Fruit fly (Drosophila melanogaster) whole organism, embryonic: ENCODE measurements around the gene Cpr62Ba.

Experiments
- CG1024 ChIP-seq: fragments of 200-800 bp; sonication (Bioruptor generic); IDR thresholded peaks from 2 replicates; pipeline ENCODE4 v1.3.6; 2022; ENCODE audit warnings: missing biosample characterization, missing genetic modification characterization
- CG11456 ChIP-seq: fragments of 200-800 bp; sonication (Bioruptor generic); IDR thresholded peaks from 3 replicates; pipeline ENCODE4 v1.3.6; 2022; ENCODE audit warnings: missing biosample characterization, missing genetic modification characterization
- CG12744 ChIP-seq: fragments of 200-800 bp; sonication (Bioruptor generic); optimal IDR thresholded peaks from 2 replicates; lab custom pipeline; 2016; ENCODE audit warnings: missing biosample characterization, missing genetic modification characterization
- CG14441 ChIP-seq: fragments of 200-800 bp; sonication (Bioruptor generic); IDR thresholded peaks from 2 replicates; pipeline ENCODE4 v1.3.6; 2022; ENCODE audit warnings: missing biosample characterization, missing genetic modification characterization
- CG17186 ChIP-seq: fragments of 200-800 bp; sonication (Bioruptor generic); optimal IDR thresholded peaks from 3 replicates; lab custom pipeline; 2017; ENCODE audit warnings: missing biosample characterization, missing genetic modification reagents, missing genetic modification characterization
- CG1792 ChIP-seq: fragments of 200-800 bp; sonication (Bioruptor generic); optimal IDR thresholded peaks from 2 replicates; lab custom pipeline; 2016; ENCODE audit warnings: missing biosample characterization, missing genetic modification characterization
- CG2199 ChIP-seq: fragments of 200-800 bp; sonication (Bioruptor generic); IDR thresholded peaks from 3 replicates; pipeline ENCODE4 v1.3.6; 2022; ENCODE audit warnings: missing biosample characterization, missing genetic modification characterization
- CG32532 ChIP-seq: fragments of 200-800 bp; sonication (Bioruptor generic); IDR thresholded peaks from 2 replicates; pipeline ENCODE4 v1.3.6; 2022; ENCODE audit warnings: missing biosample characterization, missing genetic modification characterization
- CG3407 ChIP-seq: fragments of 200-800 bp; sonication (Bioruptor generic); optimal IDR thresholded peaks from 2 replicates; lab custom pipeline; 2018; ENCODE audit warnings: missing biosample characterization, mild to moderate bottlenecking, missing genetic modification characterization
- CG3838 ChIP-seq: fragments of 200-800 bp; sonication (Bioruptor generic); optimal IDR thresholded peaks from 3 replicates; lab custom pipeline; 2016; ENCODE audit warnings: missing biosample characterization, missing genetic modification characterization
- CG4424 ChIP-seq: fragments of 200-800 bp; sonication (Bioruptor generic); optimal IDR thresholded peaks from 3 replicates; lab custom pipeline; 2016; ENCODE audit warnings: missing biosample characterization, missing genetic modification characterization
- CG6254 ChIP-seq: fragments of 200-800 bp; sonication (Bioruptor generic); optimal IDR thresholded peaks from 3 replicates; lab custom pipeline; 2017; ENCODE audit warnings: mild to moderate bottlenecking, missing biosample characterization, missing genetic modification reagents, missing genetic modification characterization
- CG7987 ChIP-seq: fragments of 200-800 bp; sonication (Bioruptor generic); optimal IDR thresholded peaks from 2 replicates; lab custom pipeline; 2018; ENCODE audit warnings: missing biosample characterization, mild to moderate bottlenecking, missing genetic modification characterization, moderate library complexity
- CG8281 ChIP-seq: fragments of 200-800 bp; sonication (Bioruptor generic); optimal IDR thresholded peaks from 2 replicates; lab custom pipeline; 2018; ENCODE audit warnings: missing biosample characterization, mild to moderate bottlenecking, missing genetic modification characterization, moderate library complexity
- CG8944 ChIP-seq: fragments of 200-800 bp; sonication (Bioruptor generic); optimal IDR thresholded peaks from 3 replicates; lab custom pipeline; 2016; ENCODE audit warnings: missing biosample characterization, missing genetic modification characterization
- CG9727 ChIP-seq: fragments of 200-800 bp; sonication (Bioruptor generic); optimal IDR thresholded peaks from 3 replicates; lab custom pipeline; 2017; ENCODE audit warnings: missing biosample characterization, mild to moderate bottlenecking, missing genetic modification characterization
- E2f1 ChIP-seq: fragments of 200-800 bp; sonication (Bioruptor generic); IDR thresholded peaks from 2 replicates; pipeline ENCODE4 v1.3.6; 2022; ENCODE audit warnings: missing biosample characterization, missing genetic modification characterization
- ERR ChIP-seq: fragments of 200-800 bp; sonication (Bioruptor generic); optimal IDR thresholded peaks from 2 replicates; lab custom pipeline; 2016; ENCODE audit warnings: missing biosample characterization, missing genetic modification characterization
- H2.0 ChIP-seq: fragments of 200-800 bp; sonication (Bioruptor generic); IDR thresholded peaks from 2 replicates; pipeline ENCODE4 v1.3.6; 2022; ENCODE audit warnings: missing biosample characterization, missing genetic modification characterization
- HmgZ ChIP-seq: fragments of 200-800 bp; sonication (Bioruptor generic); optimal IDR thresholded peaks from 2 replicates; lab custom pipeline; 2018; ENCODE audit warnings: missing biosample characterization, mild to moderate bottlenecking, missing genetic modification characterization
- Hsf ChIP-seq: fragments of 200-800 bp; sonication (Bioruptor generic); optimal IDR thresholded peaks from 3 replicates; lab custom pipeline; 2016; ENCODE audit warnings: missing biosample characterization, missing genetic modification characterization
- Lim3 ChIP-seq: fragments of 200-800 bp; sonication (Bioruptor generic); IDR thresholded peaks from 2 replicates; pipeline ENCODE4 v1.3.6; 2022; ENCODE audit warnings: missing biosample characterization, missing genetic modification characterization
- Lpt ChIP-seq: fragments of >200 bp; optimal IDR thresholded peaks from 2 replicates; lab custom pipeline; 2018; ENCODE audit warnings: missing biosample characterization, missing genetic modification characterization
- MTF-1 ChIP-seq: fragments of 200-800 bp; sonication (Bioruptor generic); optimal IDR thresholded peaks from 2 replicates; lab custom pipeline; 2018; ENCODE audit warnings: missing biosample characterization, mild to moderate bottlenecking, missing genetic modification characterization, borderline replicate concordance
- Med ChIP-seq: fragments of 200-800 bp; sonication (Bioruptor generic); peaks from one replicate; lab custom pipeline; 2016; ENCODE audit warnings: missing biosample characterization, missing genetic modification characterization, mild to moderate bottlenecking, inconsistent platforms, moderate library complexity
- Opbp ChIP-seq: fragments of 200-800 bp; sonication (Bioruptor generic); IDR thresholded peaks from 3 replicates; pipeline ENCODE4 v1.3.6; 2022; ENCODE audit warnings: missing biosample characterization, missing genetic modification characterization; ENCODE audit not compliant: partially characterized antibody
- Rx ChIP-seq: fragments of 200-800 bp; sonication (Bioruptor generic); IDR thresholded peaks from 2 replicates; pipeline ENCODE4 v1.3.6; 2022; ENCODE audit warnings: missing biosample characterization, missing genetic modification characterization
- Spps ChIP-seq: fragments of 200-800 bp; sonication (Bioruptor generic); optimal IDR thresholded peaks from 2 replicates; lab custom pipeline; 2018; ENCODE audit warnings: missing biosample characterization, mild to moderate bottlenecking, missing genetic modification characterization
- Xrp1 ChIP-seq: fragments of 200-800 bp; sonication (Bioruptor generic); IDR thresholded peaks from 2 replicates; pipeline ENCODE4 v1.3.6; 2022; ENCODE audit warnings: missing biosample characterization, missing genetic modification characterization
- ap ChIP-seq: fragments of 200-800 bp; sonication (Bioruptor generic); IDR thresholded peaks from 2 replicates; pipeline ENCODE4 v1.3.6; 2022; ENCODE audit warnings: missing biosample characterization, missing genetic modification characterization
- btn ChIP-seq: fragments of 200-800 bp; sonication (Bioruptor generic); optimal IDR thresholded peaks from 2 replicates; lab custom pipeline; 2016; ENCODE audit warnings: missing biosample characterization, missing genetic modification characterization
- ems ChIP-seq: fragments of 200-800 bp; sonication (Bioruptor generic); optimal IDR thresholded peaks from 3 replicates; lab custom pipeline; 2016; ENCODE audit warnings: missing biosample characterization, missing genetic modification characterization
- fru ChIP-seq: fragments of >200 bp; optimal IDR thresholded peaks from 2 replicates; lab custom pipeline; 2017
- inv ChIP-seq: fragments of 200-800 bp; sonication (Bioruptor generic); IDR thresholded peaks from 2 replicates; pipeline ENCODE4 v1.3.6; 2022; ENCODE audit warnings: missing biosample characterization, missing genetic modification characterization; ENCODE audit not compliant: partially characterized antibody
- lilli ChIP-seq: fragments of 200-800 bp; sonication (Bioruptor generic); optimal IDR thresholded peaks from 3 replicates; lab custom pipeline; 2016; ENCODE audit warnings: missing biosample characterization, missing genetic modification characterization
- mirr ChIP-seq: fragments of 200-800 bp; sonication (Bioruptor generic); optimal IDR thresholded peaks from 3 replicates; lab custom pipeline; 2018; ENCODE audit warnings: missing biosample characterization, mild to moderate bottlenecking, missing genetic modification characterization
- nerfin-1 ChIP-seq: fragments of 200-800 bp; sonication (Bioruptor generic); optimal IDR thresholded peaks from 3 replicates; lab custom pipeline; 2019; ENCODE audit warnings: missing biosample characterization, mild to moderate bottlenecking, missing genetic modification characterization, moderate library complexity
- psq ChIP-seq: fragments of 200-800 bp; sonication (Bioruptor generic); optimal IDR thresholded peaks from 2 replicates; lab custom pipeline; 2017; ENCODE audit warnings: missing biosample characterization, missing genetic modification characterization
- rib ChIP-seq: fragments of 200-800 bp; sonication (Bioruptor generic); IDR thresholded peaks from 2 replicates; pipeline ENCODE4 v1.3.6; 2022; ENCODE audit warnings: missing biosample characterization, missing genetic modification characterization
- salm ChIP-seq: fragments of 200-800 bp; sonication (Bioruptor generic); optimal IDR thresholded peaks from 2 replicates; lab custom pipeline; 2018; ENCODE audit warnings: missing biosample characterization, mild to moderate bottlenecking, missing genetic modification characterization
- sc ChIP-seq, 3 experiments: fragments of >200 bp in 2 of 3; fragments of 200-800 bp in 1 of 3; sonication (Bioruptor generic) in 1 of 3; optimal IDR thresholded peaks; 2 replicates in 2 of 3; 3 replicates in 1 of 3; lab custom pipeline; 2017; ENCODE audit warnings: mild to moderate bottlenecking in 1 of 3, missing biosample characterization in 1 of 3, missing genetic modification characterization in 1 of 3, missing genetic modification reagents in 1 of 3
- shn ChIP-seq: fragments of 200-800 bp; sonication (Bioruptor generic); optimal IDR thresholded peaks from 3 replicates; lab custom pipeline; 2016; ENCODE audit warnings: missing biosample characterization, missing genetic modification characterization
- sna ChIP-seq: fragments of 200-800 bp; sonication (Bioruptor generic); IDR thresholded peaks from 2 replicates; pipeline ENCODE4 v1.3.6; 2022; ENCODE audit warnings: missing biosample characterization, missing genetic modification characterization; ENCODE audit not compliant: partially characterized antibody
- sob ChIP-seq: fragments of 200-800 bp; sonication (Bioruptor generic); IDR thresholded peaks from 2 replicates; pipeline ENCODE4 v1.3.6; 2022; ENCODE audit warnings: missing biosample characterization, missing genetic modification characterization
- tna ChIP-seq: fragments of 200-800 bp; sonication (Bioruptor generic); IDR thresholded peaks from 2 replicates; pipeline ENCODE4 v1.3.6; 2022; ENCODE audit warnings: missing biosample characterization, missing genetic modification characterization; ENCODE audit not compliant: partially characterized antibody
- unc-4 ChIP-seq: fragments of 200-800 bp; sonication (Bioruptor generic); IDR thresholded peaks from 2 replicates; pipeline ENCODE4 v1.3.6; 2022; ENCODE audit warnings: missing biosample characterization, missing genetic modification characterization; ENCODE audit not compliant: partially characterized antibody

Cpr62Ba gene

DNA sequence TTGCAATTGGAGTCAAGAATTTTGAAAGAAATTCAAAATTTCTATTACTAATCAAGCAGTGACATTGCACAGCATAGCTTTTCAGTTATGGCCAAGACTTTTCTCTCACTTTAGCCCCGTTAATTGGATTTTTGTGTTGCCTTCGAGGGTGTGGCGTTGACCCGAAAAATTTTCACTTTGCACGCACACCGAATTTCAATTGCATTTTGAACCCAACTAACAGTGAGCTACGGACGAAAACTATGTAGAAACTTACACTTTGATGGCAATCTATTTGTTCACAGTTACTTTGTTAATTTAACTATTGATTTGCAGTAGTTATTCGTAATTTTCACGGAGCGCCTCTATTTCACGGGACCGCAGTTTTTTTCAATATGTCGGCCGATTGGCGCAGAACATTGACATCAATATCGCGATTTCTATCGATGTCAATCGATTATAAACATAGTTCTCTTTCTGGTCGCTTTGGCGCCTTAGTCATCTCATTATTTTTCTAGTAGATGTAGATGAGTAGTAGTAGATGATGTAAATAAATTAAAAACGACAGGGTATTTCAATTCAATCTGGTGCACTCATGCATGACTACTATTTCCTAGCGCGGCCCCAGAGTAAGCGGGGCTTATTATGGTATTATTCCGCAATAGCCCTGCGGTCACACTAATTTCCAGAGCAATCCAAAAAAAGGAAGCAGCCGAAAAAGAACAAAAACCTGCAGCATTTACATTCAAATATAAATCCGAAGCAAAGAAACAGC is 36.5 kb downstream of the Cpr62Ba start, which contains the start of the genes alpha-Spec, dlt and Cdc37 (continued):
- TF ChIP-seq Lim3 (GFP tag; lab: Robert Waterston, UW) (no peak), unc-4 (GFP tag; lab: Robert Waterston, UW) (peak; percentile 82), CG9727 (peak; percentile 10), ERR (GFP tag; lab: Kevin White, UChicago) (no peak), sob (GFP tag; lab: Robert Waterston, UW) (0 out of 2 replicates have a peak, but pooled peaks have one; percentile 41), CG11456 (no peak), CG32532 (GFP tag; lab: Robert Waterston, UW) (peak; percentile 9; the same call in 1 of the 2 replicates), inv (GFP tag; lab: Robert Waterston, UW) (peak; percentile 76)

DNA sequence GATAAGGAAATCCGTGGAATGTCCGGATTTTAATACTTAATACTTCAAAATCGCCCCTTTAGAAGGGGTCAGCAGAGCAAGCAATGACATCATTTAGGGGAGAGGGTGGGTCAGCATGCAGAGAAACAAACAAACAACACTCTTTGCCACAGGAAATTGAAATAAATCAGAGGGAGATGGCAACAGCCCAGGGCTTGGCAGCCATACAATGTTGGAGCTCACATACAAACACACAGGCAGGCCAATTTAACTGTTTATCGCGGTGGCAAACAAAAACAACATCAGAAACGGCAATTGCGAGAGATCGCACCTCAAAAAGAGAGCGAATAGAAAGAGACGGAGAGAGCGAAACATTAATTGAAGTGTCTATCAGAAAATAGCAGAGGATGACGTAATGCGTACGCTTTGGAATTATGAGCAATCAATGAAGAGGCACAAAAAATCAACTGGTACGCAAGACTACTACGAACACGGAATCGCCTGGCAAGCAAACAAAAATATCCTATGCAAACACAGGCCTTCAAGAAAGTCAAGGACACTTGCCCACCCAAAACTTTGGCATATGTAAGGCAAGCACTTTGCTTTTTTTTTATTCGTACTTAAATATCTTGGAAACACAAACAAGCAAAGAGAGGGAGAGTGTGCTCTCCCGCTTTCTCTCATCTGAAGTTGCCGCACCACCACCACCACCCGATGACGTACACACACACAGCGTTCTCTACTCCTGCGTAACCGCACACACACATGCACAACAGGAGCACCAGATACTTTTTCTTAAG is 37.2 kb downstream of the Cpr62Ba start:
- TF ChIP-seq Lpt (GFP tag; lab: Kevin White, UChicago) (no peak), Rx (GFP tag; lab: Robert Waterston, UW) (no peak), CG7987 (GFP tag; lab: Kevin White, UChicago) (peak; percentile 55), Xrp1 (GFP tag; lab: Robert Waterston, UW) (peak; percentile 31; the same call in 1 of the 2 replicates), mirr (GFP tag; lab: Kevin White, UChicago) (peak; percentile 97), H2.0 (GFP tag; lab: Robert Waterston, UW) (peak; percentile 18; the same call in 1 of the 2 replicates), Hsf (no peak), CG14441 (peak; percentile 44; the same call in 1 of the 2 replicates), E2f1 (no peak; the same call in 1 of the 2 replicates), CG1024 (GFP tag; lab: Robert Waterston, UW) (peak; percentile 52; the same call in 1 of the 2 replicates), CG12744 (no peak), CG1792 (GFP tag; lab: Kevin White, UChicago) (no peak), CG8281 (tag; lab: Kevin White, UChicago) (no peak), CG3407 (GFP tag; lab: Kevin White, UChicago) (no peak), salm (tag; lab: Kevin White, UChicago) (peak; percentile 52), CG3838 (GFP tag; lab: Kevin White, UChicago) (peak; percentile 60), psq (GFP tag; lab: Kevin White, UChicago) (no peak), btn (no peak), CG6254 (GFP tag; lab: Kevin White, UChicago) (no peak), Med (GFP tag; lab: Kevin White, UChicago) (peak; percentile 88), CG2199 (GFP tag; lab: Robert Waterston, UW) (peak; percentile 41; the same call in 2 of the 3 replicates), HmgZ (tag; lab: Kevin White, UChicago) (peak; percentile 56), Opbp (no peak), lilli (GFP tag; lab: Kevin White, UChicago) (peak; percentile 13), CG32532 (GFP tag; lab: Robert Waterston, UW) (peak; percentile 50; the same call in 1 of the 2 replicates), nerfin-1 (tag; lab: Kevin White, UChicago) (peak; percentile 84), sna (GFP tag; lab: Robert Waterston, UW) (no peak), CG4424 (GFP tag; lab: Kevin White, UChicago) (no peak), CG17186 (GFP tag; lab: Kevin White, UChicago) (no peak), rib (GFP tag; lab: Robert Waterston, UW) (peak; percentile 73; the same call in 1 of the 2 replicates), sc (optimal IDR thresholded peaks at IDR 0.05; lab: Kevin White, UChicago) (no peak), sc (GFP tag; optimal IDR thresholded peaks at IDR 0.05; lab: Kevin White, UChicago) (no peak), fru (lab: Kevin White, UChicago) (no peak), CG8944 (GFP tag; lab: Kevin White, UChicago) (no peak), ap (no peak), MTF-1 (GFP tag; lab: Kevin White, UChicago) (peak; percentile 44), ems (no peak), shn (GFP tag; lab: Kevin White, UChicago) (no peak), Spps (no peak), tna (GFP tag; lab: Robert Waterston, UW) (no peak; the same call in 1 of the 2 replicates)
